Fruit fly (Drosophila melanogaster) Kc167 (cell line): Measurements from ENCODE around the gene sens-2.

Source experiments
- Myc ChIP-seq: fragments of >200 bp; optimal IDR thresholded peaks from 2 replicates; lab custom pipeline; 2017; ENCODE audit warnings: missing external identifiers
- Sin3A ChIP-seq: fragments of >200 bp; optimal IDR thresholded peaks from 2 replicates; lab custom pipeline; 2018; ENCODE audit warnings: missing external identifiers
- h ChIP-seq: fragments of >200 bp; optimal IDR thresholded peaks from 3 replicates; lab custom pipeline; 2018; ENCODE audit warnings: missing external identifiers
- insv ChIP-seq: fragments of >200 bp; optimal IDR thresholded peaks from 3 replicates; lab custom pipeline; 2018; ENCODE audit warnings: missing external identifiers
- psq ChIP-seq: fragments of >200 bp; optimal IDR thresholded peaks from 2 replicates; lab custom pipeline; 2017; ENCODE audit warnings: missing external identifiers
- ttk ChIP-seq: sonication (Bioruptor generic); optimal IDR thresholded peaks from 2 replicates; lab custom pipeline; 2017; ENCODE audit warnings: missing external identifiers

- TF ChIP-seq h (lab: Kevin White, UChicago): no peak
- TF ChIP-seq psq (lab: Kevin White, UChicago): no peak
- TF ChIP-seq insv: no peak
- TF ChIP-seq Sin3A (lab: Kevin White, UChicago): no peak
- no peak for TF ChIP-seq ttk (lab: Kevin White, UChicago)
- no peak for TF ChIP-seq Myc (lab: Kevin White, UChicago)
These were observed 48.1 kb upstream of the sens-2 start, which contains the start of gene CG17378 for dm6 chr2L:6773645-6774044.
